Worm (Caenorhabditis elegans): ENCODE measurements around the gene fut-2.

- TF ChIP-seq cog-1 (tag; optimal IDR thresholded peaks at IDR 0.05) (no peak), flt-1 (GFP tag; IDR thresholded peaks at IDR 0.05) (no peak), tab-1 (GFP tag; IDR thresholded peaks at IDR 0.05) (no peak), med-1 (GFP tag; optimal IDR thresholded peaks at IDR 0.05; ENCODE audit: insufficient read depth) (no peak), ztf-29 (GFP tag; IDR thresholded peaks at IDR 0.05) (no peak), T22C8.4 (GFP tag; IDR thresholded peaks at IDR 0.05) (no peak), klf-2 (GFP tag; conservative IDR thresholded peaks at IDR 0.05) (no peak)
Measured at ce11 chrV:6593700-6594244, 18.1 kb upstream of the fut-2 start, which contains the start of gene hcp-1.

All from whole organism, midembryonic.